Fruit fly (Drosophila melanogaster) whole organism, larva: ENCODE data around the gene CG7377.

Experiments
- noc ChIP-seq: fragments of 200-800 bp; sonication (Bioruptor generic); optimal IDR thresholded peaks from 3 replicates; lab custom pipeline; 2019; ENCODE audit warnings: missing biosample characterization, mild to moderate bottlenecking, missing genetic modification characterization, moderate library complexity

The CG7377 gene

DNA sequence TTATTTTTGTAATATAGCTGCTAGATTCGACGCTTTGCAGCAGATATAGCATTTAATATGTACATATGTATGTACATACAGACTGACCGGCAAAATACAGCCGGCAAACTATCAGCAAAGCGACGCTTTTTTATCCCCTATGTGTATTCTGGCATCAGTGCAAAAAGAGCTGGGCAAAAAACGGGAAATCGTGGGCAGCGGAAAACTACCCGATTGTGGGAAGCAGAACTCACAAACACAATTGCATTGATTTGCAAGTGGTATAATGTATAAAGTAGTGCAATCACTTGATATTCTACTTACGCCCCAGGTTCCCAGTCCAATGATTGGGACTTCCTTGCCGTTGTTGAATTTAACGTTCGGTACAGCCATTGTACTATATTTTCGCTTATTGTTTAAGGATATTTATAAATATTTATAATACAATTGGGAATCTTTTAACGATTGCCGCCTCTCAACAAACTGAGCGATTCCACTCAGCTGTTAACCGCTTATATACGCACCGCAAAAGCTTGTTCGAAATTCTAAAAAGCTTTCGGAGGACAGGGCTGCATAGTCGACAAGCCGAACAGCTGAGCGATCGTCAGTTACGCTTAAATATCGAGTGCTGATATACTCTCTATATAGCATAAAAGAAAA is 33.9 kb downstream of the CG7377 start:
- TF ChIP-seq noc (tag; lab: Kevin White, UChicago): peak; percentile 19

DNA sequence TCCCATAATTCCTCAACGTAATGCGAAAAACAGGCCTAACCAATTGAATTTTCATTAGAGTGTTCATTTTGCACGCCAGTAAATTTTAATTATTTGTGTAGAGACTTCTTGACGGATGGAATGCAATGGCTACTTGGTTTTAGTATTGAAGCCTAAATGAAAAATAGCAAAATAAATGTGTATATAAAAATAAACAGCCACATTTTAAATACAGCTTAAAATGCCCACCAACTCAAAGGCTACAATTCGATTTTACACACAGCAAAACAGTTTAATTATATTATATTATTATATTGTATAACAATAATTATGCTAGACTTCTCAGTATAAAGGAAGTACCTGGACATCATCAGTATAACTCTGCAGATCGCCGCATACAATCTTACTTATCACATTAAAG is 34.8 kb downstream of the CG7377 start, which contains the start of gene Akr1B:
Akr1B (minus strand) TSS at position 101 of the 400 bp plus-strand sequence.
- TF ChIP-seq noc (tag; lab: Kevin White, UChicago): no peak

DNA sequence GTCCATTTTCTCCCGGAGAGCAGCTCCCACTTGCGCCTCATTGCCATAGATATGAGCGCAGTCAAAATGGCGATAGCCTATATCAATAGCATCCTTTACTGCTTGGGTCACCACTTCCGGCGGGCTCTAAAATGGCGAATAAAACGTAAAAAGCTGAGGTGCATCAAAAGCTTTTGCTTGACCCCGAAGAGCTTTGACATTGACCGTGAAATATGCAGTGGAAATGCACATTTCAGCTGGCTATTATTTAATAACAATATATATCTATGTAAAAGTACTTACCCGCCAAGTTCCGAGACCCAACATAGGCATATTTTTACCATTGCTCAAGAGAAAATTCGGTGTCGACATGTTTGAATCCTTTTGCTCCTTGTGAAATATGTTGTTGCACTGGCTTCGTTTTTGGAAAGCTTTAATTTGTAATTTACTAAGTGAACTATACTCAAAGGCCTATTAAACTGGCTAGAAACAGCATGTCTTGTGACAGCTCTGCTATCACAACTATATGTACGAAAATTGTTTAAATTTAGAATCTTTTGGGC is 36.2 kb downstream of the CG7377 start, which contains the start of gene CG6083:
CG6083 (minus strand) TSS at position 492 of the 542 bp plus-strand sequence.
- TF ChIP-seq noc (tag; lab: Kevin White, UChicago): no peak

DNA sequence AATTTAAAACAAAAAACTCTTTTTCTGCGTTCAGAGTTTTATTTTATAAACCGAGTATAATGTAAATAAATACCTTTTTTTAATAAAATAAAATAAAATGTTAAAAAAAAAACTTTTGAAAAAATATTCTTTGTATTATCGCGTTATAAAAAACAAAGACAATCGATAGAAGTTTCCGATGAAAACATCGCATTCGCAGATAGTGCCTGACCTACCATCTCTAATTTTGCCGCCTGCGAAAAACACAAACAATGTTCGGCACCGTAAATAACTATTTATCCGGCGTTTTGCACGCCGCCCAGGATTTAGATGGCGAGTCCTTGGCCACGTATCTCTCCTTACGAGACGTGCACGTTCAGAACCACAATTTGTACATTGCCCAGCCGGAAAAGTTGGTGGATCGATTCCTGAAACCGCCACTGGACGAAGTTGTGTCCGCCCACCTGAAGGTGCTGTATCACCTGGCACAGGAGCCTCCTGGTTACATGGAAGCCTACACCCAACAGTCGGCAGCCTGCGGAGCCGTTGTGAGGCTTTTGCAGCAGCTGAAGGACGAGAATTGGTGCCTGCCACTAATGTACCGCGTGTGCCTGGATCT is 36.8 kb downstream of the CG7377 start, which contains the start of gene PCID2:
PCID2 (plus strand) TSS at position 213 of the 598 bp plus-strand sequence.
- no peak for TF ChIP-seq noc (tag; lab: Kevin White, UChicago)

DNA sequence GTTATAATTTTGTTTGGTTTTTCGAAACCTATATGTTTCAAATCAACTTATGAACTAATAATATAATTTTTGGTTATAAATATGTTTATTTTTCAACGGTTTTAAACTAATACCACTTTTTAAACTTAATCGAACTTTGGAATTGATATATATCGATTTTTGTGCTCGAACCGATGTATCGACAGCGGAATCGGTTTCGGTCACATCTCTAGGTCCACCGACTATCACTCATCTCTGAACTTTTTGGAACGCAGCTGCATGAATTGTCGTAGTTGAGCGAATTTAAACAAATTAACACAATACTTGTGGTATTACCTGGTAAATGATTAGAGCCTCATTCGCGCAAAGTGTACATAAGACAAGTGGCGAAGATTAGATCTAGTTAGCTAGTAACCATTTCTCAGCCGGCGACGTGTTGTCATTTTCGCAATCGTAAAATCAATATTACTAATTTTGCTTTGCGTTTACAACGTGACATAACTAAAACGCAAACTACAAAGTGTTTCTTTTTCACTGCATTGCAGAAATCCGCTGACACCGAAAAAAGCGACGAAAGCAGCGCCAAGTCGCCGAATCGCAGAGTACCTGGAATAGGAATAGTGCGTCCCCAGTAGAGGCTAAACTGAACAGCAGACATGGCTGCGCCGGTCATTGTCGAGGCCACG is 38.5 kb downstream of the CG7377 start, which contains the start of gene Apt1:
Apt1 (plus strand) TSS at position 219 of the 665 bp plus-strand sequence.
- TF ChIP-seq noc (tag; lab: Kevin White, UChicago): peak; percentile 0

DNA sequence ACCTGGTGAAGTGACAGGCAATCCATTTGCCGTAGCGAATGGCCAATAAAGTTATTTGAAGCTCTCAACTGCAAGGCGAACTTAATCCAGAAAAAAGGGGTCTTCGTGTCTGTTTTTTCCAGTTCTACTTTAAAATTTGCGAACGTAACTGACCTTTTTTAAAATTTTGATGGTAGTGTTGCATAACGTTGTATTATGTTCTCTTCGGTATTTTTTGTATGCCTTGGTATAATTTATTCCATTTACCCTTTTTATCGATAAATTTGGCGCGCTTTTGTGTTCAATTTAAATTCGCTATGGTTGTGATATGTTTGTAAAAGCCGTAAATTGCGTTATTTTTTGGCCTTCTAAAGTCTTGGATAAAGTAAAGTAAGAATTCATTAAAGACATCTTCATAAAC is 41.2 kb downstream of the CG7377 start:
- no peak for TF ChIP-seq noc (tag; lab: Kevin White, UChicago)

DNA sequence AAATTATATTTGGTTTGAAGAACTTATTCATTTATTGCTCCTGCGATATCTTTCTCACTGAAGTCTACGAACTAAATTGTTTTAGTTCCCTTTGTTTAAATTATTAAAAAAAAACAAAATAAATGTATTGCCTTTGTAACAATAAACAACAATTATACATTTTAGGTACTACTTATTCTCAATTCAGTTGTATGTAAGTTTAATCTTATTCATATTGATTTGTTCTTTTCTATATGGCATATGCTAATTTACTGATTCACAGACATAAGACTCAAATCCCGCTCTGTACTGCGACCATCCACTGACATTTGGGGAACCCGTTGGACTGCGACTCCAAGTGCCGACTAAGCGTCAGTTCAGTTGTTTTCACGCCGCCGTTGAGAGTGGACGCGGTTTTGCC is 41.6 kb downstream of the CG7377 start, which contains the start of gene CG32091:
CG32091 (plus strand) TSS at position 301 of the 400 bp plus-strand sequence.
- TF ChIP-seq noc (tag; lab: Kevin White, UChicago): no peak

DNA sequence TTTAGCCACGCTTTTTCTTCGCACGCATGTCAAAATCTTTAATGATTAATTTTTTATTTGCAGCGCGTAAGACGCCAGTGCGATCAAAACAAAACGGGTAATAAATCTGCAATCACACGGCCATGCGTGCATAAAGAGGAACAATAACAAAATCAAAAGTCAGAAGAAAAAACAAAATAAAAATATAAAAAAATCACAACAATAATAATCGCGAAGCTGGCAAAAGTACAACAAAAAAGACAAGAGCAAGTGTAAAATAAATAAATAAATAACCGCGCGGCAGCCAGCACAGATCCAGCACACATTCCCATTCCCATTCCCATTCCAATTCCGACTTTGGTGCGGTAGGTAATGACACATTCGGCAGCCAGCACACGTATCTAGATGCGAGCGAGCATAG is 45.1 kb downstream of the CG7377 start:
- TF ChIP-seq noc (tag; lab: Kevin White, UChicago): no peak

DNA sequence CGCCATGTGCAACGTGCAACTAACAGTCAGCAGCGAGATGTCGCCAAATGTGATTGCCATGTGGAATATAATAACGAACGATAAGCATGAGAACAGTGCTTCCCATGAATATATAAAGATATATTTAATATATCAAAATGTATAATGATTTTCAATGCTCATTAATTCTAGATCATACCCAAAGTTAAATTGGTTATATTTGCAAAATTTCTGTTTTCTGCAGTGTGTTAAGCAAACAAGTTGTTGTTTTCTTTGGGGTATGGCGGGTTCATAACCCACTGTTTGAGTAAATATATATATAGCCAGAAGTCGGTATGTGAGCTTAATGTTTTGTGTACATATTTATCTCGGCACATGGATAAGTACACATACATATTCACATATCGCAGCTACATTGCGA is 47.3 kb downstream of the CG7377 start:
- TF ChIP-seq noc (tag; lab: Kevin White, UChicago): no peak
